Worm (Caenorhabditis elegans) whole organism, L4 larva: Measurements from ENCODE around the gene pgam-5.

Experiments used
- D1046.2 ChIP-seq: fragments of 200-800 bp; sonication (Bioruptor generic); IDR thresholded peaks from 2 replicates; pipeline ENCODE4 v1.3.6; 2022; ENCODE audit warnings: missing genetic modification characterization, missing compliant biosample characterization
- F26F4.8 ChIP-seq: fragments of 200-800 bp; sonication (Bioruptor generic); conservative IDR thresholded peaks from 2 replicates; pipeline ENCODE4 v1.3.6; 2022; ENCODE audit warnings: missing genetic modification characterization, missing compliant biosample characterization
- F37D6.2 ChIP-seq: sonication (generic microtip); optimal IDR thresholded peaks from 2 replicates; lab custom pipeline; 2016; ENCODE audit warnings: mild to moderate bottlenecking, missing genetic modification characterization, missing compliant biosample characterization
- F49E8.2 ChIP-seq: sonication (generic microtip); optimal IDR thresholded peaks from 2 replicates; lab custom pipeline; 2016; ENCODE audit warnings: missing compliant biosample characterization, mild to moderate bottlenecking, missing genetic modification characterization, borderline replicate concordance
- ZK546.5 ChIP-seq, 2 experiments: sonication (generic microtip); optimal IDR thresholded peaks; 2 replicates each; lab custom pipeline; 2017; ENCODE audit warnings: missing biosample characterization in 2 of 2, missing genetic modification characterization in 2 of 2
- aly-2 ChIP-seq: sonication (generic microtip); optimal IDR thresholded peaks from 2 replicates; lab custom pipeline; 2018; ENCODE audit warnings: missing biosample characterization, missing genetic modification characterization
- ama-1 ChIP-seq: fragments of 150-350 bp; optimal IDR thresholded peaks from 2 replicates; lab custom pipeline; 2014; ENCODE audit warnings: inconsistent platforms, mixed read lengths
- ceh-20 ChIP-seq: fragments of 200-800 bp; sonication (Bioruptor generic); IDR thresholded peaks from 2 replicates; pipeline ENCODE4 v1.3.6; 2022; ENCODE audit warnings: missing genetic modification reagents, missing genetic modification characterization, missing compliant biosample characterization
- ceh-28 ChIP-seq: fragments of 150-350 bp; optimal IDR thresholded peaks from 2 replicates; lab custom pipeline; 2014; ENCODE audit warnings: missing biosample characterization, missing genetic modification reagents, missing genetic modification characterization
- ceh-32 ChIP-seq: sonication (generic microtip); optimal IDR thresholded peaks from 2 replicates; lab custom pipeline; 2016; ENCODE audit warnings: mild to moderate bottlenecking, missing genetic modification characterization, missing compliant biosample characterization; ENCODE audit not compliant: poor library complexity
- ceh-44 ChIP-seq: fragments of 200-800 bp; sonication (Bioruptor generic); IDR thresholded peaks from 2 replicates; pipeline ENCODE4 v1.3.6; 2022; ENCODE audit warnings: missing genetic modification reagents, missing genetic modification characterization, missing compliant biosample characterization
- ces-1 ChIP-seq: fragments of 150-350 bp; sonication (generic microtip); optimal IDR thresholded peaks from 4 replicates; lab custom pipeline; 2014; ENCODE audit warnings: missing biosample characterization, missing genetic modification reagents, missing genetic modification characterization
- cey-2 ChIP-seq: sonication (generic microtip); optimal IDR thresholded peaks from 3 replicates; lab custom pipeline; 2017; ENCODE audit warnings: missing genetic modification characterization, mild to moderate bottlenecking, missing compliant biosample characterization, antibody characterized with exemption, borderline replicate concordance; ENCODE audit not compliant: insufficient read depth
- ctbp-1 ChIP-seq: fragments of 200-800 bp; sonication (Bioruptor generic); IDR thresholded peaks from 2 replicates; pipeline ENCODE4 v1.3.6; 2022; ENCODE audit warnings: missing genetic modification reagents, missing genetic modification characterization, missing compliant biosample characterization
- daf-16 ChIP-seq, 3 experiments: sonication (generic microtip); optimal IDR thresholded peaks; 2 replicates each; lab custom pipeline; 2016 to 2017; ENCODE audit warnings: missing genetic modification characterization in 3 of 3, missing genetic modification reagents in 3 of 3, mild to moderate bottlenecking in 2 of 3, missing compliant biosample characterization in 2 of 3, missing biosample characterization in 1 of 3, moderate library complexity in 1 of 3
- daf-8 ChIP-seq: fragments of 200-800 bp; sonication (Bioruptor generic); IDR thresholded peaks from 2 replicates; pipeline ENCODE4 v1.3.6; 2022; ENCODE audit warnings: missing genetic modification characterization, missing compliant biosample characterization
- dpl-1 ChIP-seq: fragments of 150-350 bp; optimal IDR thresholded peaks from 2 replicates; lab custom pipeline; 2014; ENCODE audit warnings: missing biosample characterization, missing genetic modification reagents, missing genetic modification characterization
- egl-27 ChIP-seq: sonication (generic microtip); optimal IDR thresholded peaks from 3 replicates; lab custom pipeline; 2017; ENCODE audit warnings: missing biosample characterization, missing genetic modification reagents, missing genetic modification characterization
- gei-8 ChIP-seq: fragments of 200-800 bp; sonication (Bioruptor generic); optimal IDR thresholded peaks from 2 replicates; lab custom pipeline; 2018; ENCODE audit warnings: mild to moderate bottlenecking, missing genetic modification characterization, missing compliant biosample characterization
- hif-1 ChIP-seq, 2 experiments: sonication (generic microtip); optimal IDR thresholded peaks; 2 replicates each; lab custom pipeline; 2016 to 2017; ENCODE audit warnings: missing compliant biosample characterization in 2 of 2, missing genetic modification characterization in 2 of 2, missing genetic modification reagents in 2 of 2, missing genotype in 2 of 2, mild to moderate bottlenecking in 1 of 2
- hlh-11 ChIP-seq: fragments of 200-800 bp; sonication (Bioruptor generic); optimal IDR thresholded peaks from 2 replicates; lab custom pipeline; 2018; ENCODE audit warnings: mild to moderate bottlenecking, missing genetic modification characterization, missing compliant biosample characterization
- hlh-30 ChIP-seq: sonication (generic microtip); optimal IDR thresholded peaks from 2 replicates; lab custom pipeline; 2017; ENCODE audit warnings: antibody characterized with exemption, mild to moderate bottlenecking, missing genetic modification characterization, missing compliant biosample characterization; ENCODE audit not compliant: insufficient read depth
- lim-7 ChIP-seq: fragments of 200-800 bp; sonication (Bioruptor generic); IDR thresholded peaks from 2 replicates; pipeline ENCODE4 v1.3.6; 2022; ENCODE audit warnings: missing genetic modification characterization, missing compliant biosample characterization
- lin-1 ChIP-seq: fragments of 200-800 bp; sonication (Bioruptor generic); IDR thresholded peaks from 2 replicates; pipeline ENCODE4 v1.3.6; 2022; ENCODE audit warnings: missing genetic modification reagents, missing genetic modification characterization, missing compliant biosample characterization
- madf-5 ChIP-seq, 2 experiments: fragments of 200-800 bp; sonication (Bioruptor generic); IDR thresholded peaks; 2 replicates each; pipeline ENCODE4 v1.3.6; 2022; ENCODE audit warnings: missing compliant biosample characterization in 2 of 2, missing genetic modification characterization in 2 of 2
- mdt-29 ChIP-seq: fragments of 200-800 bp; sonication (Bioruptor generic); IDR thresholded peaks from 2 replicates; pipeline ENCODE4 v1.3.6; 2022; ENCODE audit warnings: missing genetic modification reagents, missing genetic modification characterization, missing compliant biosample characterization
- mep-1 ChIP-seq: fragments of 150-350 bp; sonication (generic microtip); optimal IDR thresholded peaks from 3 replicates; lab custom pipeline; 2014; ENCODE audit warnings: missing biosample characterization, missing genetic modification characterization
- mxl-2 ChIP-seq: fragments of 200-800 bp; sonication (Bioruptor generic); conservative IDR thresholded peaks from 2 replicates; pipeline ENCODE4 v1.3.6; 2022; ENCODE audit warnings: missing genetic modification reagents, missing genetic modification characterization, missing compliant biosample characterization
- nhr-11 ChIP-seq: fragments of 150-350 bp; optimal IDR thresholded peaks from 2 replicates; lab custom pipeline; 2014; ENCODE audit warnings: missing biosample characterization, missing genetic modification characterization
- nhr-237 ChIP-seq: sonication (generic microtip); optimal IDR thresholded peaks from 2 replicates; lab custom pipeline; 2017; ENCODE audit warnings: missing biosample characterization, missing genetic modification characterization
- nhr-42 ChIP-seq: fragments of 200-800 bp; sonication (Bioruptor generic); IDR thresholded peaks from 2 replicates; pipeline ENCODE4 v1.3.6; 2022; ENCODE audit warnings: missing genetic modification characterization, missing compliant biosample characterization
- pha-4 ChIP-seq, 2 experiments: fragments of 150-350 bp in 1 of 2; fragments of 200-800 bp in 1 of 2; sonication (Bioruptor generic) in 1 of 2; IDR thresholded peaks in 1 of 2; optimal IDR thresholded peaks in 1 of 2; 2 replicates each; pipeline versions ENCODE4 v1.3.6 to Lab custom; 2014 to 2022; ENCODE audit warnings: missing genetic modification characterization in 2 of 2, missing genetic modification reagents in 2 of 2, missing biosample characterization in 1 of 2, missing compliant biosample characterization in 1 of 2
- saeg-2 ChIP-seq: fragments of 200-800 bp; sonication (Bioruptor generic); IDR thresholded peaks from 2 replicates; pipeline ENCODE4 v1.3.6; 2022; ENCODE audit warnings: missing genetic modification reagents, missing genetic modification characterization, missing compliant biosample characterization
- set-16 ChIP-seq: fragments of 200-800 bp; sonication (Bioruptor generic); IDR thresholded peaks from 2 replicates; pipeline ENCODE4 v1.3.6; 2022; ENCODE audit warnings: missing genetic modification reagents, missing genetic modification characterization, missing compliant biosample characterization
- snpc-1.2 ChIP-seq: fragments of 200-800 bp; sonication (Bioruptor generic); IDR thresholded peaks from 2 replicates; pipeline ENCODE4 v1.3.6; 2022; ENCODE audit warnings: missing genetic modification reagents, missing genetic modification characterization, missing compliant biosample characterization
- snpc-4 ChIP-seq: fragments of 150-350 bp; optimal IDR thresholded peaks from 2 replicates; lab custom pipeline; 2014; ENCODE audit warnings: missing biosample characterization, missing genetic modification characterization
- spr-3 ChIP-seq: fragments of 200-800 bp; sonication (Bioruptor generic); optimal IDR thresholded peaks from 2 replicates; lab custom pipeline; 2018; ENCODE audit warnings: mild to moderate bottlenecking, missing genetic modification characterization, missing compliant biosample characterization
- unc-62 ChIP-seq, 3 experiments: fragments of 150-350 bp in 1 of 3; sonication (generic microtip); optimal IDR thresholded peaks in 2 of 3; peaks in 1 of 3; 1 replicate in 1 of 3; 2 replicates in 2 of 3; lab custom pipeline; 2014 to 2017; ENCODE audit warnings: missing biosample characterization in 3 of 3, missing genetic modification characterization in 3 of 3, missing genetic modification reagents in 3 of 3, missing genotype in 1 of 3
- vab-7 ChIP-seq: fragments of 200-800 bp; sonication (Bioruptor generic); IDR thresholded peaks from 2 replicates; pipeline ENCODE4 v1.3.6; 2022; ENCODE audit warnings: missing genetic modification reagents, missing genetic modification characterization, missing compliant biosample characterization
- zag-1 ChIP-seq: fragments of 150-350 bp; optimal IDR thresholded peaks from 2 replicates; lab custom pipeline; 2014; ENCODE audit warnings: missing biosample characterization, missing genetic modification characterization
- zfp-3 ChIP-seq: fragments of 200-800 bp; sonication (Bioruptor generic); conservative IDR thresholded peaks from 2 replicates; pipeline ENCODE4 v1.3.6; 2022; ENCODE audit warnings: missing genetic modification reagents, missing genetic modification characterization, missing compliant biosample characterization
- zip-11 ChIP-seq: fragments of 200-800 bp; sonication (Bioruptor generic); IDR thresholded peaks from 2 replicates; pipeline ENCODE4 v1.3.6; 2022; ENCODE audit warnings: missing genetic modification characterization, missing compliant biosample characterization
- zip-2 ChIP-seq: fragments of 150-350 bp; optimal IDR thresholded peaks from 2 replicates; lab custom pipeline; 2014; ENCODE audit warnings: missing biosample characterization, missing genetic modification characterization
- ztf-11 ChIP-seq: fragments of 150-350 bp; optimal IDR thresholded peaks from 2 replicates; lab custom pipeline; 2014; ENCODE audit warnings: missing biosample characterization, missing genetic modification characterization
- ztf-7 ChIP-seq: fragments of 150-350 bp; optimal IDR thresholded peaks from 2 replicates; lab custom pipeline; 2014; ENCODE audit warnings: missing biosample characterization, missing genetic modification characterization

pgam-5 gene

ce11 chrII:7642016-7642653, 43.6 kb upstream of the pgam-5 start (continued):
- TF ChIP-seq ztf-11 (tag; lab: Kevin White, UChicago) (no peak), daf-16 (GFP tag; optimal IDR thresholded peaks at IDR 0.05; lab: Kevin White, UChicago) (peak in 1 of 2 experiments; percentile 80), daf-16 (tag; optimal IDR thresholded peaks at IDR 0.05; lab: Kevin White, UChicago) (no peak), ceh-32 (no peak), ama-1 (lab: Kevin White, UChicago) (no peak), mdt-29 (GFP tag; lab: Robert Waterston, UW) (no peak), cey-2 (tag; lab: Kevin White, UChicago) (no peak), ceh-28 (tag; lab: Kevin White, UChicago) (no peak), saeg-2 (GFP tag; lab: Robert Waterston, UW) (no peak), F49E8.2 (tag; lab: Kevin White, UChicago) (no peak), ceh-20 (peak; percentile 45; the same call in 1 of the 2 replicates), ctbp-1 (GFP tag; lab: Robert Waterston, UW) (peak; percentile 84), nhr-237 (tag; lab: Kevin White, UChicago) (no peak), dpl-1 (GFP tag; lab: Kevin White, UChicago) (no peak), nhr-42 (no peak), snpc-4 (tag; lab: Kevin White, UChicago) (no peak), ceh-44 (no peak), snpc-1.2 (GFP tag; lab: Robert Waterston, UW) (no peak), hlh-30 (tag; lab: Kevin White, UChicago) (peak; percentile 78), zip-2 (tag; lab: Kevin White, UChicago) (no peak)

ce11 chrII:7640161-7640841, 41.7 kb upstream of the pgam-5 start:
- TF ChIP-seq ceh-20 (no peak), pha-4 (GFP tag; IDR thresholded peaks at IDR 0.05; lab: Robert Waterston, UW) (no peak), pha-4 (tag; optimal IDR thresholded peaks at IDR 0.05; lab: Kevin White, UChicago) (no peak), ces-1 (no peak), zag-1 (tag; lab: Kevin White, UChicago) (no peak), mdt-29 (GFP tag; lab: Robert Waterston, UW) (no peak), madf-5 (GFP tag; IDR thresholded peaks at IDR 0.05; lab: Robert Waterston, UW) (no peak), zfp-3 (GFP tag; lab: Robert Waterston, UW) (no peak), F26F4.8 (no peak), snpc-1.2 (GFP tag; lab: Robert Waterston, UW) (no peak), D1046.2 (no peak), hlh-30 (tag; lab: Kevin White, UChicago) (peak; percentile 51), ZK546.5 (tag; optimal IDR thresholded peaks at IDR 0.05; lab: Kevin White, UChicago) (no peak), gei-8 (GFP tag; lab: Kevin White, UChicago) (no peak), unc-62 (GFP tag; optimal IDR thresholded peaks at IDR 0.05 in 1 of 2; lab: Kevin White, UChicago) (peak in 1 of 2 experiments; percentile 92), unc-62 (tag; optimal IDR thresholded peaks at IDR 0.05; lab: Kevin White, UChicago) (no peak), egl-27 (no peak), ztf-7 (tag; lab: Kevin White, UChicago) (no peak), mep-1 (peak; percentile 6), hlh-11 (tag; lab: Kevin White, UChicago) (peak; percentile 33), lin-1 (GFP tag; lab: Robert Waterston, UW) (no peak), hif-1 (tag; optimal IDR thresholded peaks at IDR 0.05; lab: Kevin White, UChicago) (no peak), F37D6.2 (tag; lab: Kevin White, UChicago) (no peak), vab-7 (no peak), aly-2 (tag; lab: Kevin White, UChicago) (no peak), nhr-11 (tag; lab: Kevin White, UChicago) (peak; percentile 64), spr-3 (GFP tag; lab: Kevin White, UChicago) (no peak), ctbp-1 (GFP tag; lab: Robert Waterston, UW) (no peak), daf-8 (GFP tag; lab: Robert Waterston, UW) (no peak), zip-11 (no peak), mxl-2 (GFP tag; lab: Robert Waterston, UW) (no peak), lim-7 (no peak), set-16 (GFP tag; lab: Robert Waterston, UW) (0 out of 2 replicates have a peak, but pooled peaks have one; percentile 9)
